Worm (Caenorhabditis elegans) whole organism, L3 larva: Measurements from ENCODE around the gene cwf-19L2.

Experiments
- R02D3.7 ChIP-seq: fragments of 150-350 bp; optimal IDR thresholded peaks from 2 replicates; lab custom pipeline; 2014; ENCODE audit warnings: missing biosample characterization, missing genetic modification characterization
- ZK546.5 ChIP-seq: sonication (generic microtip); optimal IDR thresholded peaks from 2 replicates; lab custom pipeline; 2017; ENCODE audit warnings: missing biosample characterization, missing genetic modification characterization
- aly-2 ChIP-seq: fragments of 150-350 bp; optimal IDR thresholded peaks from 2 replicates; lab custom pipeline; 2014; ENCODE audit warnings: missing biosample characterization, missing genetic modification characterization
- ama-1 ChIP-seq: fragments of 150-350 bp; optimal IDR thresholded peaks from 2 replicates; lab custom pipeline; 2018
- ceh-16 ChIP-seq: sonication (generic microtip); optimal IDR thresholded peaks from 2 replicates; lab custom pipeline; 2017; ENCODE audit warnings: missing biosample characterization, missing genetic modification characterization
- ceh-28 ChIP-seq: fragments of 150-350 bp; optimal IDR thresholded peaks from 2 replicates; lab custom pipeline; 2014; ENCODE audit warnings: missing biosample characterization, missing genetic modification reagents, missing genetic modification characterization
- ceh-82 ChIP-seq: fragments of 150-350 bp; optimal IDR thresholded peaks from 2 replicates; lab custom pipeline; 2014; ENCODE audit warnings: missing biosample characterization, missing genetic modification characterization
- ceh-9 ChIP-seq: sonication (generic microtip); optimal IDR thresholded peaks from 2 replicates; lab custom pipeline; 2018; ENCODE audit warnings: missing biosample characterization, missing genetic modification characterization
- daf-12 ChIP-seq: fragments of 150-350 bp; optimal IDR thresholded peaks from 2 replicates; lab custom pipeline; 2014; ENCODE audit warnings: missing biosample characterization, missing genetic modification reagents, missing genetic modification characterization
- egl-27 ChIP-seq: sonication (generic microtip); optimal IDR thresholded peaks from 4 replicates; lab custom pipeline; 2017; ENCODE audit warnings: missing biosample characterization, missing genetic modification reagents, missing genetic modification characterization
- egl-5 ChIP-seq: fragments of 150-350 bp; optimal IDR thresholded peaks from 2 replicates; lab custom pipeline; 2017; ENCODE audit warnings: missing biosample characterization, missing genetic modification reagents, missing genetic modification characterization, inconsistent platforms
- elt-1 ChIP-seq: fragments of 150-350 bp; optimal IDR thresholded peaks from 2 replicates; lab custom pipeline; 2014; ENCODE audit warnings: missing biosample characterization, missing genetic modification characterization
- elt-2 ChIP-seq: sonication (generic microtip); optimal IDR thresholded peaks from 2 replicates; lab custom pipeline; 2016; ENCODE audit warnings: missing genetic modification reagents, mild to moderate bottlenecking, missing genetic modification characterization, missing compliant biosample characterization
- elt-3 ChIP-seq, 3 experiments: fragments of 150-350 bp in 1 of 3; sonication (generic microtip) in 2 of 3; optimal IDR thresholded peaks; 2 replicates in 2 of 3; 4 replicates in 1 of 3; lab custom pipeline; 2014 to 2017; ENCODE audit warnings: missing biosample characterization in 3 of 3, missing genetic modification characterization in 3 of 3
- eor-1 ChIP-seq, 2 experiments: fragments of 150-350 bp; optimal IDR thresholded peaks; 2 replicates each; lab custom pipeline; 2014 to 2018; ENCODE audit warnings: missing biosample characterization in 2 of 2, missing genetic modification characterization in 2 of 2
- fkh-10 ChIP-seq: sonication (generic microtip); optimal IDR thresholded peaks from 2 replicates; lab custom pipeline; 2017; ENCODE audit warnings: missing biosample characterization, missing genetic modification reagents, missing genetic modification characterization
- fkh-2 ChIP-seq: fragments of 150-350 bp; optimal IDR thresholded peaks from 2 replicates; lab custom pipeline; 2014; ENCODE audit warnings: missing biosample characterization, missing genetic modification reagents, missing genetic modification characterization
- hmg-11 ChIP-seq: sonication (generic microtip); optimal IDR thresholded peaks from 2 replicates; lab custom pipeline; 2016; ENCODE audit warnings: missing genetic modification characterization, missing compliant biosample characterization
- jun-1 ChIP-seq: fragments of 150-350 bp; optimal IDR thresholded peaks from 2 replicates; lab custom pipeline; 2014; ENCODE audit warnings: missing biosample characterization, missing genetic modification reagents, missing genetic modification characterization
- lin-15B ChIP-seq: fragments of 150-350 bp; optimal IDR thresholded peaks from 2 replicates; lab custom pipeline; 2014; ENCODE audit warnings: missing biosample characterization, missing genetic modification characterization
- lin-39 ChIP-seq: fragments of 150-350 bp; optimal IDR thresholded peaks from 2 replicates; lab custom pipeline; 2018; ENCODE audit warnings: missing biosample characterization, missing genetic modification reagents, missing genetic modification characterization
- lsy-12 ChIP-seq: sonication (generic microtip); optimal IDR thresholded peaks from 2 replicates; lab custom pipeline; 2016; ENCODE audit warnings: mild to moderate bottlenecking, missing genetic modification characterization, missing compliant biosample characterization
- mdl-1 ChIP-seq: fragments of 150-350 bp; optimal IDR thresholded peaks from 2 replicates; lab custom pipeline; 2014; ENCODE audit warnings: missing biosample characterization, missing genetic modification characterization
- mml-1 ChIP-seq: fragments of 150-350 bp; sonication (generic microtip); optimal IDR thresholded peaks from 3 replicates; lab custom pipeline; 2014; ENCODE audit warnings: missing biosample characterization, missing genetic modification characterization
- nfya-1 ChIP-seq: sonication (generic microtip); optimal IDR thresholded peaks from 2 replicates; lab custom pipeline; 2017; ENCODE audit warnings: missing genetic modification characterization, mild to moderate bottlenecking, missing compliant biosample characterization, antibody characterized with exemption, moderate library complexity; ENCODE audit not compliant: insufficient read depth
- nhr-11 ChIP-seq: fragments of 150-350 bp; optimal IDR thresholded peaks from 2 replicates; lab custom pipeline; 2014; ENCODE audit warnings: missing biosample characterization, missing genetic modification characterization
- nhr-12 ChIP-seq: fragments of 150-350 bp; optimal IDR thresholded peaks from 2 replicates; lab custom pipeline; 2014; ENCODE audit warnings: missing biosample characterization, missing genetic modification characterization
- nhr-23 ChIP-seq: fragments of 150-350 bp; optimal IDR thresholded peaks from 2 replicates; lab custom pipeline; 2014; ENCODE audit warnings: missing biosample characterization, missing genetic modification reagents, missing genetic modification characterization
- nhr-237 ChIP-seq: fragments of 150-350 bp; optimal IDR thresholded peaks from 2 replicates; lab custom pipeline; 2014; ENCODE audit warnings: missing biosample characterization, missing genetic modification characterization
- nhr-25 ChIP-seq: sonication (generic microtip); optimal IDR thresholded peaks from 2 replicates; lab custom pipeline; 2017; ENCODE audit warnings: missing biosample characterization, missing genetic modification characterization
- nhr-28 ChIP-seq: fragments of 150-350 bp; optimal IDR thresholded peaks from 2 replicates; lab custom pipeline; 2014; ENCODE audit warnings: missing biosample characterization, missing genetic modification characterization
- nhr-43 ChIP-seq: sonication (generic microtip); optimal IDR thresholded peaks from 2 replicates; lab custom pipeline; 2016; ENCODE audit warnings: mild to moderate bottlenecking, missing genetic modification characterization, missing compliant biosample characterization; ENCODE audit not compliant: poor library complexity, severe bottlenecking
- nhr-67 ChIP-seq: fragments of 150-350 bp; optimal IDR thresholded peaks from 2 replicates; lab custom pipeline; 2014; ENCODE audit warnings: missing biosample characterization, missing genetic modification characterization
- nhr-76 ChIP-seq: fragments of 150-350 bp; sonication (generic microtip); optimal IDR thresholded peaks from 5 replicates; lab custom pipeline; 2014; ENCODE audit warnings: missing biosample characterization, missing genetic modification characterization
- nhr-77 ChIP-seq: fragments of 150-350 bp; optimal IDR thresholded peaks from 2 replicates; lab custom pipeline; 2014; ENCODE audit warnings: missing biosample characterization, missing genetic modification characterization
- pha-4 ChIP-seq: fragments of 150-350 bp; optimal IDR thresholded peaks from 2 replicates; lab custom pipeline; 2014; ENCODE audit warnings: missing biosample characterization, missing genetic modification reagents, missing genetic modification characterization
- pqm-1 ChIP-seq: fragments of 150-350 bp; optimal IDR thresholded peaks from 2 replicates; lab custom pipeline; 2017; ENCODE audit warnings: missing biosample characterization, missing genetic modification characterization, inconsistent platforms
- sea-2 ChIP-seq: fragments of 150-350 bp; sonication (generic microtip); optimal IDR thresholded peaks from 4 replicates; lab custom pipeline; 2014; ENCODE audit warnings: missing biosample characterization, missing genetic modification reagents, missing genetic modification characterization
- skn-1 ChIP-seq: fragments of 150-350 bp; optimal IDR thresholded peaks from 2 replicates; lab custom pipeline; 2014; ENCODE audit warnings: missing biosample characterization, missing genetic modification characterization
- snpc-4 ChIP-seq: fragments of 150-350 bp; optimal IDR thresholded peaks from 2 replicates; lab custom pipeline; 2014; ENCODE audit warnings: missing biosample characterization, missing genetic modification characterization
- tbx-2 ChIP-seq: sonication (generic microtip); optimal IDR thresholded peaks from 2 replicates; lab custom pipeline; 2016; ENCODE audit warnings: mild to moderate bottlenecking, missing genetic modification characterization, missing compliant biosample characterization
- unc-39 ChIP-seq: sonication (generic microtip); optimal IDR thresholded peaks from 4 replicates; lab custom pipeline; 2017; ENCODE audit warnings: missing biosample characterization, missing genetic modification characterization
- unc-62 ChIP-seq: fragments of 150-350 bp; sonication (generic microtip); optimal IDR thresholded peaks from 4 replicates; lab custom pipeline; 2014; ENCODE audit warnings: missing biosample characterization, missing genetic modification reagents, missing genetic modification characterization
- zag-1 ChIP-seq: fragments of 150-350 bp; optimal IDR thresholded peaks from 2 replicates; lab custom pipeline; 2014; ENCODE audit warnings: missing biosample characterization, missing genetic modification characterization
- ztf-11 ChIP-seq: fragments of 150-350 bp; optimal IDR thresholded peaks from 2 replicates; lab custom pipeline; 2014; ENCODE audit warnings: missing biosample characterization, missing genetic modification characterization
- ztf-4 ChIP-seq: fragments of 150-350 bp; optimal IDR thresholded peaks from 2 replicates; lab custom pipeline; 2014; ENCODE audit warnings: missing biosample characterization, missing genetic modification characterization

Gene cwf-19L2

DNA sequence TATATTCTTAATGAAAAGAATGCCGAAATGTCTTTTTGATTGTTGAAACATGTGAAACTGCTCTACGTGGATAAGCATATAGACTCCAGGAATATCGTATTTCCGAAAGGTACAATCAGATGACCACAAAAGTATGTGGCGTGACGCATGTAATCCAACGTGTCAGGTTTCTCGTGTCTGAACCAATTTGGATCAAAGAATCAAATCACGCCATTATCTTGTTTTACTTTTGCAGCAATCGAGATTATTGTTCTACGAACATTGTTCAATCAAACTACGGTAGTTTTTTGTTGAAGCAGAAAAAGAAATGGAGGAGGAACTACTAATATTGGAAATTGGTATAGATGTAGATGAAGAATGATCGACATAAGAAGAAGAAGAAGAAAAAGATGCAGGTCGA is 19.7 kb upstream of the cwf-19L2 start:
- TF ChIP-seq ZK546.5 (tag; lab: Kevin White, UChicago) (no peak), fkh-10 (GFP tag; lab: Kevin White, UChicago) (no peak), ceh-9 (tag; lab: Kevin White, UChicago) (no peak), nhr-67 (tag; lab: Kevin White, UChicago) (no peak), unc-39 (no peak), nhr-28 (tag; lab: Kevin White, UChicago) (no peak), zag-1 (no peak), skn-1 (tag; lab: Kevin White, UChicago) (no peak), ztf-4 (tag; lab: Kevin White, UChicago) (no peak), snpc-4 (tag; lab: Kevin White, UChicago) (no peak), jun-1 (tag; lab: Kevin White, UChicago) (no peak), elt-3 (tag; optimal IDR thresholded peaks at IDR 0.05; lab: Kevin White, UChicago) (no peak), ceh-82 (tag; lab: Kevin White, UChicago) (no peak), nhr-43 (peak; percentile 29), lin-15B (tag; lab: Kevin White, UChicago) (no peak), elt-2 (tag; lab: Kevin White, UChicago) (no peak), fkh-2 (no peak), nhr-12 (tag; lab: Kevin White, UChicago) (no peak), unc-62 (GFP tag; lab: Kevin White, UChicago) (no peak), nhr-25 (peak; percentile 31), nfya-1 (no peak), hmg-11 (tag; lab: Kevin White, UChicago) (no peak), ama-1 (lab: Kevin White, UChicago) (no peak), aly-2 (tag; lab: Kevin White, UChicago) (no peak), nhr-23 (peak; percentile 33)

DNA sequence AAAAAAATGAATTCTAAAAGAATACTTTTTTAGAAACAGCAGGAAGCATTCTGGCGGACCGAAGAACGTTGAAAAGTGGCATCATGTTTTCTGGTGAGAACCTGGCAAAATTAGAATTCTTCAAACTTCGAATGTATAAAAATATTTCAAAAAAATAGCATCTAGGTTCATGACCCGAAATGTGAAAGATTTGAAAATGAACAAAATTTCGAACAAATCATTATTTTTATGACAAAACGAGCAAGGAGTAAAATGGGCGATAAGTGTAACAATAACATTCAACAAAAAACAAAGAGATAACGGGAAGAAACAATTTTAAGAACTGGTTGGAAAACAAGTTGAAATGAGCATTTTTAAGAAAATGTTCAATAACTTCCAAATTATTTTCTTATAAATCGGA is 18.1 kb upstream of the cwf-19L2 start, which contains the start of gene psd-1:
psd-1 (minus strand) TSS at position 101 of the 400 bp plus-strand sequence.
- no peak for TF ChIP-seq ZK546.5 (tag; lab: Kevin White, UChicago)
- no peak for TF ChIP-seq egl-5 (tag; lab: Kevin White, UChicago)
- no peak for TF ChIP-seq lsy-12 (tag; lab: Kevin White, UChicago)
- TF ChIP-seq pqm-1 = no peak
- no peak for TF ChIP-seq jun-1 (tag; lab: Kevin White, UChicago)
- no peak for TF ChIP-seq ceh-28
- TF ChIP-seq nhr-11 (tag; lab: Kevin White, UChicago) = no peak
- no peak for TF ChIP-seq tbx-2 (tag; lab: Kevin White, UChicago)

DNA sequence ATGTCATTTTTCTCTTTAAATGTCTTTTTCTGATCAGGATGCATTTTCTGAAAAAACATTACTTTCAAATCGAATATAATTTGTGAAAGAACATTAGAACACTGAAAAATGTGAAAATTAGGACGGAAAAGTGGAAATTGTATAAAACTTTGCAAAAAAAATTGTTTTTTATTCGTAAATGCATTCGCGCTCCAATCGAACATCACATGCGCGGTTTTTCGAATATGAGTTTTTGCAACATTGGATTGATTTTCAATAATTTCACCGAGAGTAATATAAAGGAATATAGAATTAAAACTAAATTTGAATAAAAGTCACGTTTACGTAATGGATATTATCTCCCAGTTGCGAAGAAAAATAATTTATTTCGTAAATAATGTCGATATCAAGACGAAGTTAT is 16.2 kb upstream of the cwf-19L2 start, which contains the start of the genes spot-1 and B0361.11:
spot-1 (minus strand) TSS at position 47 of the 400 bp plus-strand sequence.
B0361.11 (plus strand) TSS at position 372 of the 400 bp plus-strand sequence.
- TF ChIP-seq unc-39 (no peak), snpc-4 (tag; lab: Kevin White, UChicago) (peak; percentile 60), nhr-11 (tag; lab: Kevin White, UChicago) (no peak), ceh-28 (peak; percentile 19), mml-1 (no peak), tbx-2 (tag; lab: Kevin White, UChicago) (no peak), ztf-11 (tag; lab: Kevin White, UChicago) (no peak), pqm-1 (no peak), egl-27 (tag; lab: Kevin White, UChicago) (no peak), nfya-1 (peak; percentile 64), eor-1 (tag; optimal IDR thresholded peaks at IDR 0.05; lab: Kevin White, UChicago) (no peak), nhr-12 (tag; lab: Kevin White, UChicago) (no peak), egl-5 (tag; lab: Kevin White, UChicago) (peak; percentile 14), lsy-12 (tag; lab: Kevin White, UChicago) (no peak), sea-2 (GFP tag; lab: Kevin White, UChicago) (no peak), zag-1 (no peak), aly-2 (tag; lab: Kevin White, UChicago) (no peak), nhr-77 (tag; lab: Kevin White, UChicago) (no peak), nhr-43 (peak; percentile 35), ztf-4 (tag; lab: Kevin White, UChicago) (no peak), jun-1 (tag; lab: Kevin White, UChicago) (no peak), elt-3 (tag; optimal IDR thresholded peaks at IDR 0.05; lab: Kevin White, UChicago) (no peak), fkh-10 (GFP tag; lab: Kevin White, UChicago) (no peak), pha-4 (tag; lab: Kevin White, UChicago) (peak; percentile 81), ceh-82 (tag; lab: Kevin White, UChicago) (no peak), elt-1 (no peak), unc-62 (GFP tag; lab: Kevin White, UChicago) (no peak), nhr-28 (tag; lab: Kevin White, UChicago) (no peak), ceh-9 (tag; lab: Kevin White, UChicago) (no peak), lin-39 (tag; lab: Kevin White, UChicago) (no peak), nhr-76 (tag; lab: Kevin White, UChicago) (no peak), lin-15B (tag; lab: Kevin White, UChicago) (peak; percentile 72), ceh-16 (tag; lab: Kevin White, UChicago) (no peak), nhr-25 (peak; percentile 13), nhr-67 (tag; lab: Kevin White, UChicago) (no peak), R02D3.7 (tag; lab: Kevin White, UChicago) (peak; percentile 50), nhr-237 (no peak), nhr-23 (peak; percentile 79), fkh-2 (no peak), daf-12 (tag; lab: Kevin White, UChicago) (no peak), mdl-1 (no peak), skn-1 (tag; lab: Kevin White, UChicago) (peak; percentile 54), ama-1 (lab: Kevin White, UChicago) (no peak)
